Fruit fly (Drosophila melanogaster): ENCODE results near the gene HemK1.

Gene HemK1

dm6 chr2L:6464270-6464669 lies 3.2 kb downstream of the HemK1 start:
- TF ChIP-seq CG7101 (tag; optimal IDR thresholded peaks at IDR 0.05) (no peak), ovo (GFP tag; optimal IDR thresholded peaks at IDR 0.05) (no peak), bab1 (GFP tag; optimal IDR thresholded peaks at IDR 0.05) (no peak), CG7045 (GFP tag; optimal IDR thresholded peaks at IDR 0.05) (no peak), CG11617 (GFP tag; optimal IDR thresholded peaks at IDR 0.05) (no peak), CG14711 (tag; optimal IDR thresholded peaks at IDR 0.05) (no peak), CG1620 (GFP tag; optimal IDR thresholded peaks at IDR 0.05) (no peak), pad (GFP tag; optimal IDR thresholded peaks at IDR 0.05) (no peak), CG5204 (GFP tag; optimal IDR thresholded peaks at IDR 0.05) (no peak)

- no peak for TF ChIP-seq CG7045 (GFP tag; optimal IDR thresholded peaks at IDR 0.05)
- TF ChIP-seq cnc (optimal IDR thresholded peaks at IDR 0.05) = no peak
- TF ChIP-seq Clk (GFP tag; optimal IDR thresholded peaks at IDR 0.05) = no peak
- no peak for TF ChIP-seq cic (GFP tag; optimal IDR thresholded peaks at IDR 0.05)
- no peak for TF ChIP-seq CG7101 (tag; optimal IDR thresholded peaks at IDR 0.05)
- TF ChIP-seq Hr96 (GFP tag; optimal IDR thresholded peaks at IDR 0.05) = no peak
Observed at dm6 chr2L:6463392-6463791, 4.1 kb downstream of the HemK1 start.

- no peak for TF ChIP-seq pad (GFP tag; optimal IDR thresholded peaks at IDR 0.05)
- no peak for TF ChIP-seq Mnt (GFP tag; optimal IDR thresholded peaks at IDR 0.05)
- TF ChIP-seq cic (GFP tag; optimal IDR thresholded peaks at IDR 0.05) = no peak
- TF ChIP-seq CG7045 (GFP tag; optimal IDR thresholded peaks at IDR 0.05) = no peak
- TF ChIP-seq CG12768 (GFP tag; optimal IDR thresholded peaks at IDR 0.05) = no peak
- no peak for TF ChIP-seq Crg-1 (GFP tag; optimal IDR thresholded peaks at IDR 0.05)
- no peak for TF ChIP-seq bab1 (GFP tag; optimal IDR thresholded peaks at IDR 0.05)
- TF ChIP-seq CG11617 (GFP tag; optimal IDR thresholded peaks at IDR 0.05) = no peak
- TF ChIP-seq cnc (optimal IDR thresholded peaks at IDR 0.05) = no peak
- TF ChIP-seq CG7101 (tag; optimal IDR thresholded peaks at IDR 0.05) = no peak
- no peak for TF ChIP-seq Clk (GFP tag; optimal IDR thresholded peaks at IDR 0.05)
- TF ChIP-seq CG33017 (tag; optimal IDR thresholded peaks at IDR 0.05) = no peak
- TF ChIP-seq Hr96 (GFP tag; optimal IDR thresholded peaks at IDR 0.05) = no peak
- no peak for TF ChIP-seq toe (GFP tag; optimal IDR thresholded peaks at IDR 0.05)
- no peak for TF ChIP-seq kay (GFP tag; ENCODE audit: borderline replicate concordance)
- no peak for TF ChIP-seq CG5204 (GFP tag; optimal IDR thresholded peaks at IDR 0.05)
Observed at dm6 chr2L:6462259-6462658, 5.2 kb downstream of the HemK1 start.

- peak; percentile 38 for TF ChIP-seq kay (GFP tag; ENCODE audit: borderline replicate concordance)
- no peak for TF ChIP-seq cnc (optimal IDR thresholded peaks at IDR 0.05)
- no peak for TF ChIP-seq Hr96 (GFP tag; optimal IDR thresholded peaks at IDR 0.05)
Observed at dm6 chr2L:6461497-6461896, 6.0 kb downstream of the HemK1 start.

- TF ChIP-seq Mnt (GFP tag; optimal IDR thresholded peaks at IDR 0.05) = peak; percentile 2
- no peak for TF ChIP-seq cic (GFP tag; optimal IDR thresholded peaks at IDR 0.05)
Observed at dm6 chr2L:6457583-6457982, 9.9 kb downstream of the HemK1 start.

dm6 chr2L:6455955-6456599 lies 11.4 kb downstream of the HemK1 start, which contains the start of gene frj:
Gene frj, plus strand, starts transcription at chr2L:6456052.
- TF ChIP-seq Mnt (GFP tag; optimal IDR thresholded peaks at IDR 0.05) = peak; percentile 11
- TF ChIP-seq CG1620 (GFP tag; optimal IDR thresholded peaks at IDR 0.05) = peak; percentile 56
- peak; percentile 43 for TF ChIP-seq ovo (GFP tag; optimal IDR thresholded peaks at IDR 0.05)
- peak; percentile 54 for TF ChIP-seq CG14711 (tag; optimal IDR thresholded peaks at IDR 0.05)
- TF ChIP-seq pad (GFP tag; optimal IDR thresholded peaks at IDR 0.05) = no peak
- peak; percentile 68 for TF ChIP-seq toe (GFP tag; optimal IDR thresholded peaks at IDR 0.05)
- TF ChIP-seq CG5204 (GFP tag; optimal IDR thresholded peaks at IDR 0.05) = no peak
- TF ChIP-seq CG33017 (tag; optimal IDR thresholded peaks at IDR 0.05) = no peak
- TF ChIP-seq CG11617 (GFP tag; optimal IDR thresholded peaks at IDR 0.05) = peak; percentile 2
- peak; percentile 56 for TF ChIP-seq CG7101 (tag; optimal IDR thresholded peaks at IDR 0.05)
- TF ChIP-seq CG7045 (GFP tag; optimal IDR thresholded peaks at IDR 0.05) = peak; percentile 20
- peak; percentile 33 for TF ChIP-seq Crg-1 (GFP tag; optimal IDR thresholded peaks at IDR 0.05)
- no peak for TF ChIP-seq Hr96 (GFP tag; optimal IDR thresholded peaks at IDR 0.05)
- peak; percentile 47 for TF ChIP-seq CG12768 (GFP tag; optimal IDR thresholded peaks at IDR 0.05)
- TF ChIP-seq tj (GFP tag; optimal IDR thresholded peaks at IDR 0.05) = peak; percentile 15
- TF ChIP-seq cic (GFP tag; optimal IDR thresholded peaks at IDR 0.05) = no peak
- TF ChIP-seq cnc (optimal IDR thresholded peaks at IDR 0.05) = no peak
- no peak for TF ChIP-seq Clk (GFP tag; optimal IDR thresholded peaks at IDR 0.05)
- no peak for TF ChIP-seq bab1 (GFP tag; optimal IDR thresholded peaks at IDR 0.05)
- no peak for TF ChIP-seq kay (GFP tag; ENCODE audit: borderline replicate concordance)

Data from whole organism, adult.